Worm (Caenorhabditis elegans) whole organism, L4 larva: ENCODE results near the gene C53D6.8.

ENCODE experiments used
- ama-1 ChIP-seq: fragments of 150-350 bp; optimal IDR thresholded peaks from 2 replicates; lab custom pipeline; 2014; ENCODE audit warnings: inconsistent platforms, mixed read lengths
- dmd-8 ChIP-seq: fragments of 200-800 bp; sonication (Bioruptor generic); IDR thresholded peaks from 2 replicates; pipeline ENCODE4 v1.3.6; 2022; ENCODE audit warnings: missing genetic modification characterization, missing compliant biosample characterization
- dpl-1 ChIP-seq: fragments of 150-350 bp; optimal IDR thresholded peaks from 2 replicates; lab custom pipeline; 2014; ENCODE audit warnings: missing biosample characterization, missing genetic modification reagents, missing genetic modification characterization
- hif-1 ChIP-seq, 2 experiments: sonication (generic microtip); optimal IDR thresholded peaks; 2 replicates each; lab custom pipeline; 2016 to 2017; ENCODE audit warnings: missing compliant biosample characterization in 2 of 2, missing genetic modification characterization in 2 of 2, missing genetic modification reagents in 2 of 2, missing genotype in 2 of 2, mild to moderate bottlenecking in 1 of 2
- mdt-29 ChIP-seq: fragments of 200-800 bp; sonication (Bioruptor generic); IDR thresholded peaks from 2 replicates; pipeline ENCODE4 v1.3.6; 2022; ENCODE audit warnings: missing genetic modification reagents, missing genetic modification characterization, missing compliant biosample characterization
- nhr-28 ChIP-seq: fragments of 150-350 bp; optimal IDR thresholded peaks from 2 replicates; lab custom pipeline; 2014; ENCODE audit warnings: missing biosample characterization, missing genetic modification characterization
- snpc-4 ChIP-seq: fragments of 150-350 bp; optimal IDR thresholded peaks from 2 replicates; lab custom pipeline; 2014; ENCODE audit warnings: missing biosample characterization, missing genetic modification characterization

DNA sequence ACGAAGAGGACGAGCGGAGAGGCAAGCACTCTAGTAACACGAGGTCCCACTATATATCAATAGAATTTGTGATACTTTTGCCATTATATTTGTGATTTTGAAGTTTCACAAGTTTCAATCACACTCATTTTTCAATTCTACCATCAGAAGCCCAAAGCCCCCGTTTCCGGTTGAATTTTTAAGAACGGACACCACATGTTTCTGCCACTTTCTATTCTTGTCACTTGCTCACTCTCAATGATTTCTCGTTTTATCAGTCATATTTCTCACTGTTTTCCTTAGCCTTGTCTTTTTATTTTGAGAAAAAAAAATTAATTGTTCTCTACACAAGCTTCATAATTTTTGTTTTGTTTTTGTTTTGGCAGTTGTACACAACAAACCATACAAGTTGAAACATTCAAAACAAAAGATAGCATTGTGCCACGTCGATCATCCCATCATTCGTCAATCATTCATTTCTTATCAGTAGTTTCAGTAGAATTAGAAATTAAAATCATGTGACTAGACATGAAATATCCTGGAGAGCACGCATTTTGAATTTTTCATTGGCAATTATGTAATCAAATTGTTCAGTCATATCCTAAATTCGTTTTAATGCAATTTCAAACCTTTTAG lies 50.5 kb downstream of the C53D6.8 start:
- peak; percentile 4 for TF ChIP-seq nhr-28 (tag; lab: Kevin White, UChicago)
- no peak for TF ChIP-seq snpc-4 (tag; lab: Kevin White, UChicago)
- no peak for TF ChIP-seq dmd-8 (GFP tag; lab: Robert Waterston, UW)
- no peak for TF ChIP-seq hif-1 (tag; optimal IDR thresholded peaks at IDR 0.05; lab: Kevin White, UChicago)
- no peak for TF ChIP-seq mdt-29 (GFP tag; lab: Robert Waterston, UW)
- TF ChIP-seq ama-1 (lab: Kevin White, UChicago): no peak
- no peak for TF ChIP-seq dpl-1 (GFP tag; lab: Kevin White, UChicago)
